Fruit fly (Drosophila melanogaster): ENCODE measurements around the gene Adgf-C.
A peak's percentile ranks its signal among the peaks of the same experiment; 100 is the strongest.

DNA sequence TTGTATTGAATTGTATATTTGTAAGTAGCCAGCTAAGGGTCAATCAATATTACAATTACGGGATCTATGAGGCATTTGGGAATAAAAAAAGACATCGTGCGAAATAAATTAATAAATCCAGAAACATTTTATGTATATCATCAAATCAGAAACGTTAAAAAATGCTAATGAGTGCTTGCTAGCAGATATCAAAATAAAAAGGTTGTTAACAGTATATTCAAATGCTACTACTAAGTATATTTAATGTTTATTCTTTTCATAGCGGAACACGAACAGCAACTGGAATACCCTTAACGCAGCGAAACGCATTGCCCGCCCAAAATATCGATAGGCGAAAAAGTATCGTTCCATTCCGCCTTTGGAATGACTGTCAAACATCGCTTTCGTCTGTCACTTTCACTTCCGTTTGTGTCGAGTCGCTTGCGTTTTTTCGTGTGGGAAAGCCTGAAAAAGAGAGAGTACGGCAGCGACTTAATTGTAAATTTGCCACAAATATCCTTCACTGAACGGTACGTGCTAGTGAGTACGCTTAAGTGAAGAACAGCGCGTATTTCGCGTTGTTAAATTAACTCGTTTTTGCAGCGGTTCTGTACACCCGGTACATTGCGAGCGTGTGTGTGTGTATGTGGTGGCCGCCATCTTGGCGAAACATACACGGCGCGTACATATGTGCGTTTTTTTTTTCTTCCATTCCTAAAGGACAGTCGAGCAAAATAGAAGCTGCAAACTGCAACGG, 45.5 kb upstream of the Adgf-C start, which contains the start of gene B52:
- TF ChIP-seq CG6854 (GFP tag; optimal IDR thresholded peaks at IDR 0.05) (peak; percentile 83), CG11902 (GFP tag; optimal IDR thresholded peaks at IDR 0.05) (no peak), CG16779 (tag; optimal IDR thresholded peaks at IDR 0.05) (peak; percentile 66), CG15336 (GFP tag; IDR thresholded peaks at IDR 0.05) (peak; percentile 44; the same call in 1 of the 2 replicates), Eip93F (GFP tag; optimal IDR thresholded peaks at IDR 0.05) (no peak)
